Fruit fly (Drosophila melanogaster): ENCODE results near the gene wake.

wake gene

DNA sequence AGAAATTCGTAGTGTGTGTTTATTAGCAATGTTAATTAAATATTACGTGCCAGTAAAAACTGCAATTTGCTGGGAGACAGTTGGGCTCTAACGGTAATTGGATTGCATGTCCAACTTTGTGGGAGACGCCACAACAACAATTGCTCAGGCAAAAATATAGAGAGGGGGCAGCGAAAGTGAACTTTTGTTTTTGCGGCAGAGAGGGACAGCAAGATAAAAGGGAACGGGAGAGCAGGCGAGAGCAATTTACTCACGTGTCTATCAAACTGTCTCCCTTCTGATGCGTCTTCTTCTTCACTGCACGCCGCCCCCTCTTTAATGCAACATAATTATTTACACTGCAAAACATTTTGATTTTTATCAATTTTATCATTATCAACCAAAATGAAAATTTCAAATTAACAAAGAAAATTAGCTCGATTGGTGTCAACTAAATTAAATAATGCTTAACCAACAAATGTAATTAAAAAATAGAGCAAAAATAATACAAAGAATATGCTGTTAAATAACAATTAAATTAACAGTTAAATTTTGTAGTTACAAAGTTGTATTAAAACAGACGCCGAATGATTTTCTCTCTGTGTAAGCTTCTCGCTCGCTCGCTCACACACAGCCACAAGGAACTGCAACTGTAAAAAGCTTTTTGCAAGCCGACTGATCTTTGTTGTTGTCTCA is 27.8 kb downstream of the wake start:
- TF ChIP-seq CG8478 (optimal IDR thresholded peaks at IDR 0.05) = no peak
- TF ChIP-seq CTCF (optimal IDR thresholded peaks at IDR 0.05) = no peak

DNA sequence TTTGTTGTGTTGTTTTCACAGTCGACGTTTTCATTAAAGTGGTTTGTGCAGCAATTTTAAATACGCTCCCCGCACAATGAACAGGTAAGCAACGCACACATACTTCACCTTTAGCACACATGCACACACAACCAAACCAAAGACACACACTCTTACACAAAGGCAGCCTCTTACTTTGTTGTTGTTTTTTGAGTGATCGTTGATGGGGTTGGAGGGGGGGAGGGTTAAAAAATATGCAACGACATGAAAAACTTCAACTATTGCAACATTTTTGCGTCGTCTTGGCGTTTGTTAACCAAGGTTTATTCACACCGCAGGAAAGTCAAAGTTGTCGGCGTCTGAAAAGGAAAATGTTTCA is 28.3 kb downstream of the wake start:
- no peak for TF ChIP-seq CTCF (optimal IDR thresholded peaks at IDR 0.05)
- no peak for TF ChIP-seq CG8478 (optimal IDR thresholded peaks at IDR 0.05)

DNA sequence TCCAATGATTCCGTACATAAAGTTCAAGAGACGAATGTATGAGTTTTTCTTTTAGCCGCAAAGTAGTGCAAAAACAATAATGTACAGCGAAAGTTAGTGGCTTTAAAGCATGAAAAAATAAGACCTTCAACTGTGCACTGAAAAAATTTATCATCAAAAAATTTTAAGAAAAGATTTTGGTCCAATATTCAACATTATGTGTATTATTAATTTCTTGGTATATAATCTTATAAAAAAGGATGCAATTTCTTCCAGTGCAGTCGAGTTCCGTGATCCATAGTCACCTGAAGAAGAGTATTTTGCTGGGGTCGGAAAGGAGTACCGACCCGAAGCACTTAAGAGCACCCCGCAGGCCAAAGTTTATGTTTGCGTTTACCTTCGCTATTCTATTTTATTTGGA is 29.0 kb downstream of the wake start:
- TF ChIP-seq CG8478 (optimal IDR thresholded peaks at IDR 0.05) (no peak), CTCF (optimal IDR thresholded peaks at IDR 0.05) (no peak)

DNA sequence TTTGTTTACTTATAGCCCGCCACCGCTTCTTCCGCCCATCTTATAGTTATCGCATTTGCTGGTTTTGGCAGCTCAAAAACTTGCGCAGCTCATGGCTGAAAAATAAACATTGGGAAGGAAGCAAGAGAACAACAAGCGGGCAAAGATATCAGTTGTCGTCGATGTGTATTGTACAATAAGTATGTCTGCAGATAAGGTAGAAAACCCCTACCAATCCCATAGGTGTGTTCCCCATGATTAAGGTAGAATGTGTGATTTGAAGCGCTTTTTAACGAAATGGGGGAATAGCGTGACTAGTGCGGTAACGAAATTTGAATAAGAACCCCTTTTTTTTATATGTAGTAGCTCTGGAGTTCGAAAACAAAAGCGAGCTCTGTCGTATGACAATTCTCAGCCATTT is 29.5 kb downstream of the wake start:
- no peak for TF ChIP-seq CTCF (optimal IDR thresholded peaks at IDR 0.05)
- no peak for TF ChIP-seq CG8478 (optimal IDR thresholded peaks at IDR 0.05)

DNA sequence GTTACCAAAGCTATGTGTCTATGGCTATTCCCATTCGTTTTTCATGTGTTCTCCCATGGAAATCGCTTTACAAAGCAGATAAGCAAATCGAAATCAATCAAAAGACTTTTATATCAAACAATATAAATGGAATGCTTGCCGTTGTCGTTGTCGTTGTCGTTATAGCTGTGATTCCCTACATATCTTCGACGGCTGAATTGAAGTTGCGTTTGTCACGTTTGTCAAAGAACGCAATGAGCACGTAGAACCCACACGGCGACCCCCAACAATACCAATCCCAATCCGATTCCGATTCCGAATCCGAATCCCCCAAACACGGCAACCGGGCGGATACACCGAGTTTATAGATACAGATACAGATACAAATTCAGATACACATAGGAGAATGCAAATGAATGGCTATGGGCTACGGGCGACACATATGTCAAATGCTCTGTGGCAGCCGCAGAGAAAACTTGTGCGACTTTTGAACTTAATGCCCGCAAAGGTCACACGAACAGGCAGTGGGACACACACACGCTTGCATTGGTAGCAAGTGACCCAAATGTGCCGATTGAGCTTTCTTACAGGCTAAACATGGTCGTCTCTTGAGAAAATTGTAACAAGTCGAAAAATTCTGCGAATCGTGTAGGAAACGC is 30.3 kb downstream of the wake start:
- no peak for TF ChIP-seq CTCF (optimal IDR thresholded peaks at IDR 0.05)
- TF ChIP-seq CG8478 (optimal IDR thresholded peaks at IDR 0.05) = no peak

DNA sequence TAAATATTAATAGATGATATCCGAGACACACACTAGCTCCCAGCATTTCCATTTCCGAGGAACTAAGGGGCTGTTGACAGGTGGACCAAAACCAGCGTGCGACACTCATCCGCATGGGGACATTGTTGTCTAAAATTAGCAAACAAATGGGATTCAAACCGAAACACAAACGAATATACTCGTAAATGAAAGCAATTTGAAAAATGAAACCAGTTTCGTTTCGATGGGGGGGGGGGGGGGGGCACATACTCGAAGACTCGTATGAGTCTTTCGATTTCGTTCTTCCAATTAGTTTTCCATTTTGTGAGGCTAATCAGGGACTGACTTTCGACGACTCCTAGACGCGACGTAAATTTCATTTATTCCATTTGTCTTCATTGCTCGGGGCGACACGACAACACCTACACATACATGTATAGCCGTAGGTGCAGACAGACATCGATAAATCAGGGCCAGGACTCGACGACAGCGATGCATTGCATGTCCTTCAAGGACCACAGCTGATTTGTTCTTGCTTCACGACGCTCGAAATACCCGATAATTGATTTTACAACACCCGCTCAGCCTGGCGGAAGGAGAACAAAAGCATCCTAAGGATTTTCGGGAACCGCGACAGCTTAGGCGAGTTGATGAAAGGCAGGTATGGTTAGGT is 33.2 kb downstream of the wake start:
- TF ChIP-seq CG8478 (optimal IDR thresholded peaks at IDR 0.05) (no peak), CTCF (optimal IDR thresholded peaks at IDR 0.05) (no peak)

DNA sequence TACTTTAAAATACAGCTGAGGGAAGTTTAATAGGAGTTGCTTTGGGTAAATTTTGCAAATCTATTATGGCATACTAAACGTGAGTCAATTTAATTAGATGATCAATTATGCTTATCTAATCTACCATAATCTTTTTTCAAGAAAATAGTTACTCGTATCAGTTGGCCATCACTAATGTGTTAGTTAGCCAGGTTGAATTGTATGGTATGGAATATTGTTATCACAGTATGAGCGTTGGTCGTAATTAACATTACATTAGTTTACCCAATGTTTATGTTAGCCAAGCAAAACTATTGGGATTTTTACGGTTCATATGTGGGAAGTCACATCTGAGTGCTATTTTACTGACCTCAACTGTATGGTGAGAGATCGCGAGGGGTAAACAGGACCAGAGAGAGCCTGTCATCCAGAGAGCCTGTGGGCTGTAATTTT is 33.9 kb downstream of the wake start:
- TF ChIP-seq CTCF (optimal IDR thresholded peaks at IDR 0.05) (no peak), CG8478 (optimal IDR thresholded peaks at IDR 0.05) (no peak)

DNA sequence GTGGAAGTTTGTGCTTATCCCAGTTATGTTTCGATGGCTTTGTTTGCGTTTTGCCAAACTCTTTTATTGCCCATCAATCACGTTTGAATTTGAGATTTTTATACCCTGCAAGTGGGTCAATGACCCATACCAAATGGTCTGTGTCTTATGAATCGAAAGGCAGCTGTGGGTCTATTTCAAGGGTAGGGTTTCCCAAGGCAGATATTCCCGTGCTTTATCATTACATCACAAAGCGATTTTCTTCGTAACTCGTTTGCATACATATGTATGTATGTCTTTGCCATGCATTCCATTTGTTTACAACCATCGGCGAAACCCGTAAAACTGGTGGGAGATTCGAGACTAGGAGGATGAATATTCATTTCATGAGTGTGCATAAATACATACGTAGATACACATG is 35.8 kb downstream of the wake start:
- TF ChIP-seq CG8478 (optimal IDR thresholded peaks at IDR 0.05) (no peak), CTCF (optimal IDR thresholded peaks at IDR 0.05) (no peak)

DNA sequence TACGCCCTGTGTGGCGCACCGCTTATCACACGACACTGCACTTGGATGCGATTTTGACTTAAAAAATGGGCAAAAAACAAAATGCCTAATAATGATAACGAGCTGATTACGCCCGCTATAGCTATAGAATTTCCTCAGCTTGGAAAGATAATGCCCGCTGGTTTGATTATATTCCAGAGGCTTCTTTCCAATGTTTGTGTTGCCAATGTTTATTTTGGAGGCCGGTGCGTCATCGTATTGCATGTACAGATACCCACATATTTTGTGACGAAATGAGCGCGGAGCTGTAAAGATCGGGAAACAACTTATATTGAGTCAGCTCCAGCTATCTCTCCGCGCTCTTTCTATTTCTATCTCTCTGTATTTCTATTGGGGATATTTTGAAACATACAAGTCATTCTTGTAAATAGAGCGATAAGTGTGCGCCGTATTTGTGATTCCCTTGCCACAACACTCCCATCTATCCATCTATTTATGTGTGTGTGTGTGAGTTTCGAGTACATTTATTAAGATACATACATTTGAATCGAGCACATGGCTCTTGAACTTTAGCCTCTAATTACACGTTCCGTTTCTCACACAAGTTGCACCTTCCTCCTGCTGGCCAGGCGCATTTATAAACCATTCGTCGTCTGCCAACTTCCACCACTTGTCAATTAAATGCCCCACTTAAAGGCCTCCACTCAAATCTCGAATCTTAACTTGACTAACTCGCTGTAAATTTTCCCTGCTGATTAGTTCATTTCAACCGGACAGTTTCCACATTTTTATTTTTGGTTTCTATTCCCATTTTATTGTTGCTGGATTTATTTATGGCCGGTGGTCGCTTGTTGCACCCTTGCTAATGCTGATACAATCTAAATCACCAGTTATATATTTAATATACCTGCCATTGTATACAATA is 44.7 kb downstream of the wake start:
- no peak for TF ChIP-seq CTCF (optimal IDR thresholded peaks at IDR 0.05)
- TF ChIP-seq CG8478 (optimal IDR thresholded peaks at IDR 0.05) = no peak

DNA sequence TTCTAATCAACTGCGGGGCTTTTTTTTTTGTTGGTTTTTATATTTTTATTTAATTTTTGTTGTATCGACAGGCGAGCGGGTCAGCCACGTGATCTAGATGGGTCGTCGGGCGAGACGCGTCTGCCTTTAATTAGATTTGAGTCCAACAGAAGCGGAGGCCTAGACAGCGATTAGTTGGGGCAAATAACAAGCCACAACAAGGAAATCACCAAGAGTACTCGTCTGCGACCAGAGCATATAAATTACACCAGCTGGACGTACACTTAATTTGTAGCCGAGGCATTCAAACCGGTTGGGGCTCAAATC is 45.3 kb downstream of the wake start:
- TF ChIP-seq CG8478 (optimal IDR thresholded peaks at IDR 0.05) (no peak), CTCF (optimal IDR thresholded peaks at IDR 0.05) (no peak)

DNA sequence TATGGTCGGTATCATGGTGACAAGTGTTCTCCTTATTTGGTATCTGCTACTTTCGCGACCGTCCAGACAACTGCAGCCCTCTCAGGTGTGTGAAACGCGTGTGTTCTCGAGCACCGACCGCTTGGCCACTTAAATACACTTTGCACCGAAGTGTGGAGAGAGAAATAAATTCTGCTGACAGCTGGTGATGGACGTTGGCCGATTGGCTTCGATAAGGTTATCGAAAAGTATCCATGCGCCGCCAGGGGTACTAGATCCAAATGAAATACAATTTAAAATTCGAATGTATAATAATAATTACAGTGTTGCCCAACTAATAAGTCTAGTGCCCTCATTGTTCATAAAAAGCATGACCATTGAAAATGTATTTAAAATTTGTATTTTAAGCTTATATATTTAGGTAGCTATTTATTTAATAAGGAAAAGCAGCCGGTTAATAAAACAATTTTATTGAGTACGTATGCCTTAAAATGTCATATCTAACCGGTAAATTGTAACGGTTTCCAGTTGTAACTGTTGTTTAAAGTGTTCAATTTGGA is 46.8 kb downstream of the wake start, which contains the start of the genes Gclm and CG17625:
Gclm (minus strand) TSS at position 175 of the 539 bp plus-strand sequence.
CG17625 (plus strand) TSS at position 514 of the 539 bp plus-strand sequence.
- TF ChIP-seq CG8478 (optimal IDR thresholded peaks at IDR 0.05) = no peak

DNA sequence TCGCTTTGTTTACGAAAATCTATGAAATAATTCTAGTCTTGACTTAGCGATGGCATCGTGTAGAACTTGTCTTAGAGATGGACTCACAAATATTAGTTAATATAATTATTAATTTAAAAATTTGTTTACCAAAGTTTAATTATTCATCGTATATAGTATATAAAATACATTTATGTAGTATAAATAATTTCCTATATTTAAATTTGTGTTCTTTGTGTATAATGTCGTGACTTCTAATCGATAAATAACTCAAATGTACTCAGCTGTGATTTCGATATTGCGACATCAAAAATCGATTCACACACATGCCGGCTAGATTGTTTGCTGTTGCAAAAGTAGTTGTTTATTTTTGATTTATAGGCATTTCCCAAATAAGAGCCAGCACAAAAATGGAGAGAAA is 50.7 kb downstream of the wake start, which contains the start of the genes wfs1 and Nup133:
wfs1 (minus strand) TSS at position 70 of the 400 bp plus-strand sequence.
Nup133 (plus strand) TSS at position 297 of the 400 bp plus-strand sequence.
- TF ChIP-seq CTCF (optimal IDR thresholded peaks at IDR 0.05) (no peak), CG8478 (optimal IDR thresholded peaks at IDR 0.05) (no peak)

DNA sequence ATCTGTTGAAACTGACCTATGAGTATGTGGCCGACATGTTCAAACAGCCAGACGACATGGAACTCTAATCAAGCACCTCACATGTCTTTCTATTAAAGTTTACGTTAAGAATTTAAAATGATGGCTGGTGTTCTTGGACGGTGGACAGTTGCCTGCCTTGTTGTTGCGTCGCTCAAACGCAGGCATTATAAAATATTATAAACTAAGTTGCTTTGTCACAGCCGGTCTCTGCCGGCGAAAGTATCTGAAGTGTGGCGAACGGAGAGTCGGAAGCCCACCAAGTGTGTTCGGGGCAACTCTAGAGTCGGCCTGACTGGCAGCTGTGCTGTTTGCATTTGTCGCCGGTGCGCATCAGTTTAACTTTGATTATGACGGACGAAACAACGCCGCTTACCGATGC is 55.1 kb downstream of the wake start, which contains the start of gene cd:
cd (plus strand) TSS at position 301 of the 400 bp plus-strand sequence.
- no peak for TF ChIP-seq CTCF (optimal IDR thresholded peaks at IDR 0.05)
- TF ChIP-seq CG8478 (optimal IDR thresholded peaks at IDR 0.05) = no peak

DNA sequence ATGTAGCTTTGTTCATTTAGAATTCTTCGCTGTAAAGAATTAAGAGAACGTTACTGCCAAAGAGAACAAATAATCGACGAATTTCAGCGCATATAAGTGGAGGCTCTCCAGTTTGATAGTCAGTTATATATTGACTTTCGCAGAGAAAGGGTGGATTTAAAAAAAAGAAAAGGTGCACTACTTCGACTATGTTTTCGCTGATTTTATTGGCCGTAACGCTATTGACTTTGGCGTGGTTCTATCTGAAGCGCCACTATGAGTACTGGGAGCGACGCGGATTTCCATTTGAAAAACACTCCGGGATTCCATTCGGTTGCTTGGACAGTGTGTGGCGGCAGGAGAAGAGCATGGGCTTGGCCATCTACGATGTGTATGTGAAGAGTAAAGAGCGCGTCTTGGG is 58.6 kb downstream of the wake start, which contains the start of gene Cyp6d4:
Cyp6d4 (plus strand) TSS at position 112 of the 400 bp plus-strand sequence.
- no peak for TF ChIP-seq CTCF (optimal IDR thresholded peaks at IDR 0.05)
- TF ChIP-seq CG8478 (optimal IDR thresholded peaks at IDR 0.05) = no peak

DNA sequence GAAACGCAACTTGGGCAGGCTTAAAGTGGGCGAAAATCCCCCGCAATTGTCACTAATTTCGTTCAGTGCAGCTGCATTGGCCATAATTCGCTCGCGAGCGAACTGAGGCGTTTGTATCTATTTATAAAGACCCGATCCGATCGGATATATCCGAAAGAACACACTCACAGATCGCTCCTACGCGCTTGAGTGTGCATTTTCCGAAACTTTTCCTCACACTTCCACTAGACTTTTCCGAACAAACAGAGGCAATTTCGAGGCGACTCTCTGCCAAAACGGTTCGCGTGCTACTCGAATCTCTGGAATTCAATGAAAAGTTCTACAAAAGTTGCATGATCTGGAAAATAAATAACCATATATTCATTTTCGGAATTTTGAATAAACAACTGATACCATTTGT is 62.2 kb downstream of the wake start, which contains the start of the genes CG6972 and CCAP:
CG6972 (plus strand) TSS at position 215 of the 400 bp plus-strand sequence.
CCAP (minus strand) TSS at position 292 of the 400 bp plus-strand sequence.
- no peak for TF ChIP-seq CG8478 (optimal IDR thresholded peaks at IDR 0.05)
- TF ChIP-seq CTCF (optimal IDR thresholded peaks at IDR 0.05) = no peak
